Worm (Caenorhabditis elegans) whole organism, L1 larva: Measurements from ENCODE around the gene F15B9.8.

Source experiments
- Y116A8C.19 ChIP-seq: sonication (generic microtip); optimal IDR thresholded peaks from 2 replicates; lab custom pipeline; 2016; ENCODE audit warnings: missing compliant biosample characterization, missing genetic modification characterization, borderline replicate concordance
- ama-1 ChIP-seq: fragments of 150-350 bp; optimal IDR thresholded peaks from 2 replicates; lab custom pipeline; 2014
- dpl-1 ChIP-seq, 3 experiments: fragments of 150-350 bp in 2 of 3; sonication (generic microtip) in 1 of 3; optimal IDR thresholded peaks; 2 replicates each; lab custom pipeline; 2014 to 2017; ENCODE audit warnings: missing biosample characterization in 3 of 3, missing genetic modification characterization in 3 of 3, missing genetic modification reagents in 3 of 3
- elt-3 ChIP-seq, 6 experiments: fragments of 150-350 bp in 1 of 6; sonication (generic microtip); optimal IDR thresholded peaks; 2 replicates each; lab custom pipeline; 2017 to 2018; ENCODE audit warnings: missing biosample characterization in 6 of 6, missing genetic modification characterization in 6 of 6, inconsistent platforms in 1 of 6
- fkh-10 ChIP-seq: sonication (generic microtip); optimal IDR thresholded peaks from 2 replicates; lab custom pipeline; 2017; ENCODE audit warnings: missing biosample characterization, missing genetic modification reagents, missing genetic modification characterization
- fos-1 ChIP-seq: fragments of 150-350 bp; optimal IDR thresholded peaks from 2 replicates; lab custom pipeline; 2014; ENCODE audit warnings: missing biosample characterization, missing genetic modification characterization
- lin-35 ChIP-seq, 2 experiments: fragments of 150-350 bp; optimal IDR thresholded peaks; 2 replicates each; lab custom pipeline; 2014; ENCODE audit warnings: missing biosample characterization in 2 of 2, missing genetic modification characterization in 2 of 2, missing genetic modification reagents in 2 of 2
- nhr-19 ChIP-seq: fragments of 200-800 bp; sonication (Bioruptor generic); conservative IDR thresholded peaks from 2 replicates; pipeline ENCODE4 v1.3.6; 2022; ENCODE audit warnings: missing genetic modification characterization, missing compliant biosample characterization
- snu-23 ChIP-seq: sonication (generic microtip); optimal IDR thresholded peaks from 2 replicates; lab custom pipeline; 2016; ENCODE audit warnings: missing genetic modification characterization, missing compliant biosample characterization
- sptf-1 ChIP-seq: fragments of 150-350 bp; optimal IDR thresholded peaks from 2 replicates; lab custom pipeline; 2014; ENCODE audit warnings: missing biosample characterization, missing genetic modification characterization
- swsn-7 ChIP-seq: sonication (generic microtip); optimal IDR thresholded peaks from 2 replicates; lab custom pipeline; 2016; ENCODE audit warnings: missing genetic modification characterization, missing compliant biosample characterization

ce11 chrV:12997422-12997821 is 9.1 kb downstream of the F15B9.8 start, which contains the start of gene far-3:
- TF ChIP-seq sptf-1 (tag; lab: Kevin White, UChicago) (no peak), elt-3 (tag; optimal IDR thresholded peaks at IDR 0.05; lab: Kevin White, UChicago) (no peak), snu-23 (GFP tag; lab: Kevin White, UChicago) (no peak), fos-1 (tag; lab: Kevin White, UChicago) (no peak), lin-35 (GFP tag; optimal IDR thresholded peaks at IDR 0.05; lab: Kevin White, UChicago) (no peak), nhr-19 (no peak), fkh-10 (no peak), ama-1 (lab: Kevin White, UChicago) (no peak), Y116A8C.19 (tag; lab: Kevin White, UChicago) (no peak), swsn-7 (tag; lab: Kevin White, UChicago) (no peak), dpl-1 (GFP tag; optimal IDR thresholded peaks at IDR 0.05; lab: Kevin White, UChicago) (no peak)
